Worm (Caenorhabditis elegans) whole organism, midembryonic: ENCODE data around the gene F32H5.3.

Source experiments
- T22C8.4 ChIP-seq: fragments of 200-800 bp; sonication (Bioruptor generic); IDR thresholded peaks from 2 replicates; pipeline ENCODE4 v1.3.6; 2022; ENCODE audit warnings: missing genetic modification characterization, missing compliant biosample characterization
- flt-1 ChIP-seq: fragments of 200-800 bp; sonication (Bioruptor generic); IDR thresholded peaks from 2 replicates; pipeline ENCODE4 v1.3.6; 2022; ENCODE audit warnings: missing genetic modification characterization, missing compliant biosample characterization
- med-1 ChIP-seq: sonication (generic microtip); optimal IDR thresholded peaks from 2 replicates; lab custom pipeline; 2017; ENCODE audit warnings: missing genetic modification characterization, mild to moderate bottlenecking, missing compliant biosample characterization, antibody characterized with exemption, missing genetic modification reagents; ENCODE audit not compliant: insufficient read depth
- ref-1 ChIP-seq: fragments of 200-800 bp; sonication (Bioruptor generic); conservative IDR thresholded peaks from 2 replicates; pipeline ENCODE4 v1.3.6; 2022; ENCODE audit warnings: missing genetic modification reagents, missing genetic modification characterization, missing compliant biosample characterization
- tab-1 ChIP-seq: fragments of 200-800 bp; sonication (Bioruptor generic); IDR thresholded peaks from 2 replicates; pipeline ENCODE4 v1.3.6; 2022; ENCODE audit warnings: missing genetic modification characterization, missing compliant biosample characterization
- ztf-23 ChIP-seq: fragments of 200-800 bp; sonication (Bioruptor generic); IDR thresholded peaks from 2 replicates; pipeline ENCODE4 v1.3.6; 2022; ENCODE audit warnings: missing genetic modification reagents, missing genetic modification characterization, missing compliant biosample characterization
- ztf-29 ChIP-seq: fragments of 200-800 bp; sonication (Bioruptor generic); IDR thresholded peaks from 2 replicates; pipeline ENCODE4 v1.3.6; 2022; ENCODE audit warnings: missing genetic modification reagents, missing genetic modification characterization, missing compliant biosample characterization

ce11 chrV:13313045-13313623, 46.0 kb upstream of the F32H5.3 start, which contains the start of gene C50B6.3:
- no peak for TF ChIP-seq tab-1 (GFP tag; lab: Robert Waterston, UW)
- TF ChIP-seq med-1 = no peak
- TF ChIP-seq flt-1 (GFP tag; lab: Robert Waterston, UW) = no peak
- TF ChIP-seq ref-1 (GFP tag; lab: Robert Waterston, UW) = no peak
- 0 out of 2 replicates have a peak, but pooled peaks have one; percentile 62 for TF ChIP-seq ztf-23 (GFP tag; lab: Robert Waterston, UW)
- TF ChIP-seq T22C8.4 = peak; percentile 69
- no peak for TF ChIP-seq ztf-29 (GFP tag; lab: Robert Waterston, UW)
